Fruit fly (Drosophila melanogaster): ENCODE data around the gene Septin2.

The Septin2 gene

DNA sequence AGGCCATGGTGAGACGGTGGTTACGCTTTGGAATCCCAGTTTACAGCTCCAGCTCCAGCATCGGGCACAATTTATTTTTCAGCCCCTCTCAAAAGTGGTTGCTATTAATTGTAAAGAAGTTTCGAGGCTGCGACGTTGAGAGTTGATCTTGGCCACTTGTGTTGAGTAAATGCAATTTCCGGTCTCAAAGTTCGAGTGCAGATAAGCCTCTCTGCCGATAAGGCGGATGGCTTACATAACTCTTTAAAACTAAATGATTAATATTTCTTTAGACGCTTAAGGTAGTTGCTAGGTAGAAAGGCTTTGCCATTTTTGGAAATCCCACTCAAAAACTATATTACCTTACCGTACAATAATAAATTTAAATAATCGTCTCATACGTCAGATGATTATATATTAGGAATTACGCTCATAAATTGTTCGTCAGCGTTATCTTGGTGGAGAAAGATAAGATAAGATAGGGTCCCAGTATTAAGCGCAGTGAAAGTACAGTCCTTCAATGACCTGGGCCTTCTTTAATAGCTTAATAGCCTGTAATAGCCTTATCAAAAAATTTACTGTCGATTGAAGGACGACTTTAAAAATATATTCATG is 17.5 kb upstream of the Septin2 start:
- TF ChIP-seq usp (GFP tag; optimal IDR thresholded peaks at IDR 0.05): no peak
- no peak for TF ChIP-seq CG8478 (optimal IDR thresholded peaks at IDR 0.05)
- TF ChIP-seq EcR (GFP tag; optimal IDR thresholded peaks at IDR 0.05): no peak
- no peak for TF ChIP-seq pan (optimal IDR thresholded peaks at IDR 0.05)
- no peak for TF ChIP-seq Dll (optimal IDR thresholded peaks at IDR 0.05)
- no peak for TF ChIP-seq psq (optimal IDR thresholded peaks at IDR 0.05)

dm6 chr3R:20605078-20605477 is 16.9 kb upstream of the Septin2 start:
- TF ChIP-seq Dll (optimal IDR thresholded peaks at IDR 0.05) (no peak), psq (optimal IDR thresholded peaks at IDR 0.05) (no peak), CG8478 (optimal IDR thresholded peaks at IDR 0.05) (no peak), EcR (GFP tag; optimal IDR thresholded peaks at IDR 0.05) (no peak)

DNA sequence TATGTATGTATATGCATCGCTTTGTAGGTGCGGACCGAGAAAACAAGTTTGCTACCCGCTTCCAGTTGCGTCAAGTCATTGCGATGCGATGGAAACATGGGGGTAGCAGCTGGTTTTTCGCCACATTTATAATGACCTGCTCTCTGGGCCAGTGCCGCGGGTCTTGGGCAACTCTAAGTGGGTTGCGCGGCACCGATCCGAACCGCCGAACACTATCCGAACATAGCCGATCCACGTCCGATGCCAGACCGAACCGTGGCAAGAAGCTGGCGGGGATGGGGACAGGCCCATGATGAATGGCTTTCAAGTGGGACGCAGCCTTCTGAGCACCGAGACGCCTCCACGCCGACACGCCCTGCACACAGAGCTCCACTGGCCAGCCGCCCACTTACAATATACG is 15.9 kb upstream of the Septin2 start:
- no peak for TF ChIP-seq CG8478 (optimal IDR thresholded peaks at IDR 0.05)
- TF ChIP-seq usp (GFP tag; optimal IDR thresholded peaks at IDR 0.05): no peak
- TF ChIP-seq Dll (optimal IDR thresholded peaks at IDR 0.05): no peak
- no peak for TF ChIP-seq EcR (GFP tag; optimal IDR thresholded peaks at IDR 0.05)
- no peak for TF ChIP-seq pan (optimal IDR thresholded peaks at IDR 0.05)
- TF ChIP-seq psq (optimal IDR thresholded peaks at IDR 0.05): no peak

dm6 chr3R:20602599-20602998 is 14.4 kb upstream of the Septin2 start:
- TF ChIP-seq psq (optimal IDR thresholded peaks at IDR 0.05) (no peak), CG8478 (optimal IDR thresholded peaks at IDR 0.05) (no peak), usp (GFP tag; optimal IDR thresholded peaks at IDR 0.05) (no peak), Dll (optimal IDR thresholded peaks at IDR 0.05) (no peak), pan (optimal IDR thresholded peaks at IDR 0.05) (no peak), EcR (GFP tag; optimal IDR thresholded peaks at IDR 0.05) (no peak)

- no peak for TF ChIP-seq pan (optimal IDR thresholded peaks at IDR 0.05)
- TF ChIP-seq CG8478 (optimal IDR thresholded peaks at IDR 0.05): no peak
- TF ChIP-seq psq (optimal IDR thresholded peaks at IDR 0.05): no peak
- TF ChIP-seq Dll (optimal IDR thresholded peaks at IDR 0.05): no peak
- no peak for TF ChIP-seq usp (GFP tag; optimal IDR thresholded peaks at IDR 0.05)
These were observed 12.0 kb upstream of the Septin2 start for dm6 chr3R:20600109-20600508.

DNA sequence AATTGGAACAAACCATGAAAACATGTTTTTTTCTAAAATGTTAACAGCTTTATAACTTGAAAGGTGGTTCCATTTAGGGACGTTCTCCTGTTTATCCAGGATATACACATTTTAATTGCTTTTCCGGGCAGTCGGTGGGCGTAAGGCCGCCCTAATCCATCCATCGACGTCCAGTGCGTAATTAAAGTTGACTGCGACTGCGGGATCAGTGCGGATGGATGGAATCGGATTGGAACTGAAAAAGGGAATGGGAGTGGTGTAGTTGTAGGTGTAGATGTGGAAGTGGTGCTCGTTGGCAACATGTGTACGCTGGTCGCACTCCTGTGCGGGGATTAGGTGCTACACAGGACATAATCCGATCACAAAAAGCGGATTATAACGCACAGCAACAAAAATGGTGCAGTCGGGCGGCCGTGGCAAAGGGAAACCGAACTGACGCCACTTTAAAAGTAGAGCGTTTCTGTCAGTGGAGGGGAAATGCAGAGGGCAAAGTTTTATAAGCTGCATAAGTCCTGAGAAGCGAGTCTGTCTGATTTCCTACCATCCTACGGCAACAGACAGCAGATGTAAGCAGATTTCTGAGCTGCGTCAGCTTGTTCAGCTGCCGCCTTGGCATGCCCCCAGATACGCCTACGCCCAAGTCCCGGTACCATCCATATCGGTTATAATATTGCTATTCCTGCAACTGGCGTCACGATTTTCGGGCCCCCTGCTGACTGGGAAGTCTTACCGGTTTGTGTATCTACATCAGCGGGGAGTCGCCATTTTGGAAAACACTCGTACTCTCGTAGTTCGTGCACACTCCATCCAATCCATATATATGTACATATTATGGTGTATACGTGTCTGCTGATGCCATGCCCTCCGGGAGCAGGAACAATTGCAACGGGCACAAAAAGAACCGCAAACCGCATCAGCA is 9.5 kb upstream of the Septin2 start:
- TF ChIP-seq EcR (GFP tag; optimal IDR thresholded peaks at IDR 0.05) (no peak), pan (optimal IDR thresholded peaks at IDR 0.05) (no peak), CG8478 (optimal IDR thresholded peaks at IDR 0.05) (no peak), Dll (optimal IDR thresholded peaks at IDR 0.05) (no peak), psq (optimal IDR thresholded peaks at IDR 0.05) (no peak), usp (GFP tag; optimal IDR thresholded peaks at IDR 0.05) (no peak)

DNA sequence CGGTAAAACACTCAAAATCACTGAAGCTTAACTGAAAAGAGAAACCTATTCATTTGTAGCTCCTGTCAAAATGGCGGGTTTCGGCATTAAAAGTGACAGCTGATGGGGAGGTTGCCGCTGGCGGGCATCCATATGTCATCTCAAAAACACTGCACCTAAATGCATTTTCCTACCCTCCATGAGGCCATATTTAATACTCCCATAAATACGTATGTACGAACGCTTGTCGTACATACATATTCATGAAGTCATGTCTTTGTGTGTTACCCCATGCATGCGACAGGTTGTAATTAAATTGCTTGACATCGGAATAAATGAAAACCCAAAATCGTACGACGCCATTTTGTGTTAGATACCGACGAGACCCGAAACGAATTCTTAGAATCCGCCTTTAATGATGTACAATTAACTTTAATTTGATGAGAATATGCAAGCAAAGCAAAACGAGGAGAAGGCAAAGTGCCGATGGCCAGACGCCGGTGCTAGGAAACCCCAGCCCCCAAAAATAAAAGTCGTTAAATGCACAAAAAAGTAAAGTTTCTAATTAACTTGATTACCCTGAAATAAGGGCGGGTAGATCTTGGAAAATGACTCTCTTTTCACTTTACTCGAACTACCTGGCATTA is 8.3 kb upstream of the Septin2 start:
- TF ChIP-seq pan (optimal IDR thresholded peaks at IDR 0.05) (no peak), psq (optimal IDR thresholded peaks at IDR 0.05) (no peak), usp (GFP tag; optimal IDR thresholded peaks at IDR 0.05) (no peak), CG8478 (optimal IDR thresholded peaks at IDR 0.05) (no peak), Dll (optimal IDR thresholded peaks at IDR 0.05) (no peak), EcR (GFP tag; optimal IDR thresholded peaks at IDR 0.05) (no peak)

- TF ChIP-seq usp (GFP tag; optimal IDR thresholded peaks at IDR 0.05) (no peak), CG8478 (optimal IDR thresholded peaks at IDR 0.05) (no peak), EcR (GFP tag; optimal IDR thresholded peaks at IDR 0.05) (no peak), pan (optimal IDR thresholded peaks at IDR 0.05) (no peak), psq (optimal IDR thresholded peaks at IDR 0.05) (no peak), Dll (optimal IDR thresholded peaks at IDR 0.05) (no peak)
These were observed 7.7 kb upstream of the Septin2 start for dm6 chr3R:20595901-20596300.

- no peak for TF ChIP-seq usp (GFP tag; optimal IDR thresholded peaks at IDR 0.05)
These were observed 7.1 kb upstream of the Septin2 start for dm6 chr3R:20595145-20595812.

dm6 chr3R:20594194-20595144 is 6.3 kb upstream of the Septin2 start:
- TF ChIP-seq EcR (GFP tag; optimal IDR thresholded peaks at IDR 0.05): no peak

DNA sequence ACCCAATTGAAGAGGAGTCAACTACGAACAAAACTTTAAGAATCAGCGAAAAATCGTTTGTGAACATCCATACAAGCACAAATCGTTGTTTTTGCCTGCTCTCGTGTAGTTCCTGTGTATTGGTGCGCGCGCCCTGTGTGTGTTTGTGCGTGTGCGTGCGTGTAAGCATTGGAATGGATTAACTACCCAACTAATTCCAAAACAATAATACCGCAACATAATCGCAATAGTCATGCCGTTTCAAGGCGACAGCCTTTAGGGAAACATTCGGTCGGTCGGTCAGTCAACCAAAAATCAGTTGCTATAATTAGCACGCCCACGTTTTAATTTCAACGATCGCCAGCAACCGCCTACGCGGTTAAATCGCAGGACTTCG is 5.3 kb upstream of the Septin2 start:
- TF ChIP-seq psq (optimal IDR thresholded peaks at IDR 0.05) (no peak), usp (GFP tag; optimal IDR thresholded peaks at IDR 0.05) (no peak), Dll (optimal IDR thresholded peaks at IDR 0.05) (no peak), CG8478 (optimal IDR thresholded peaks at IDR 0.05) (no peak), pan (optimal IDR thresholded peaks at IDR 0.05) (no peak)

Data from whole organism.